Worm (Caenorhabditis elegans) whole organism, mixed stage, embryonic: ENCODE measurements around the gene C10C5.7.

Source experiments
- M03D4.4 ChIP-seq: sonication (generic microtip); optimal IDR thresholded peaks from 2 replicates; lab custom pipeline; 2017; ENCODE audit warnings: mild to moderate bottlenecking, missing genetic modification characterization, missing compliant biosample characterization
- bed-3 ChIP-seq: fragments of 200-800 bp; sonication (Bioruptor generic); optimal IDR thresholded peaks from 3 replicates; lab custom pipeline; 2018; ENCODE audit warnings: mild to moderate bottlenecking, missing genetic modification characterization, moderate library complexity, missing compliant biosample characterization
- blmp-1 ChIP-seq: fragments of 150-350 bp; optimal IDR thresholded peaks from 2 replicates; lab custom pipeline; 2014; ENCODE audit warnings: missing biosample characterization, missing genetic modification characterization
- ceh-39 ChIP-seq: fragments of 150-350 bp; optimal IDR thresholded peaks from 2 replicates; lab custom pipeline; 2014; ENCODE audit warnings: missing biosample characterization, missing genetic modification characterization
- ceh-83 ChIP-seq: fragments of 200-800 bp; sonication (Bioruptor generic); optimal IDR thresholded peaks from 2 replicates; lab custom pipeline; 2018; ENCODE audit warnings: mild to moderate bottlenecking, missing genetic modification characterization, missing compliant biosample characterization
- ces-1 ChIP-seq: fragments of 150-350 bp; optimal IDR thresholded peaks from 2 replicates; lab custom pipeline; 2014; ENCODE audit warnings: missing biosample characterization, missing genetic modification reagents, missing genetic modification characterization
- cnd-1 ChIP-seq: fragments of 200-800 bp; sonication (Bioruptor generic); optimal IDR thresholded peaks from 2 replicates; lab custom pipeline; 2018; ENCODE audit warnings: mild to moderate bottlenecking, missing genetic modification characterization, missing compliant biosample characterization
- drap-1 ChIP-seq: fragments of 200-800 bp; sonication (Bioruptor generic); optimal IDR thresholded peaks from 3 replicates; lab custom pipeline; 2018; ENCODE audit warnings: mild to moderate bottlenecking, missing genetic modification characterization, missing compliant biosample characterization
- elt-1 ChIP-seq: sonication (generic microtip); optimal IDR thresholded peaks from 2 replicates; lab custom pipeline; 2017; ENCODE audit warnings: missing genetic modification characterization, mild to moderate bottlenecking, missing compliant biosample characterization, antibody characterized with exemption, moderate library complexity, borderline replicate concordance; ENCODE audit not compliant: insufficient read depth
- elt-3 ChIP-seq: fragments of 150-350 bp; optimal IDR thresholded peaks from 2 replicates; lab custom pipeline; 2014; ENCODE audit warnings: missing biosample characterization, missing genetic modification characterization
- flh-1 ChIP-seq: fragments of 200-800 bp; sonication (Bioruptor generic); optimal IDR thresholded peaks from 2 replicates; lab custom pipeline; 2018; ENCODE audit warnings: mild to moderate bottlenecking, missing genetic modification characterization, moderate library complexity, missing compliant biosample characterization
- ham-2 ChIP-seq: fragments of 200-800 bp; sonication (Bioruptor generic); optimal IDR thresholded peaks from 2 replicates; lab custom pipeline; 2018; ENCODE audit warnings: mild to moderate bottlenecking, missing genetic modification characterization, missing compliant biosample characterization
- hlh-1 ChIP-seq: fragments of 150-350 bp; optimal IDR thresholded peaks from 2 replicates; lab custom pipeline; 2014; ENCODE audit warnings: missing biosample characterization, missing genetic modification reagents, missing genetic modification characterization
- lin-13 ChIP-seq: fragments of 150-350 bp; optimal IDR thresholded peaks from 2 replicates; lab custom pipeline; 2014; ENCODE audit warnings: missing biosample characterization, missing genetic modification characterization
- lin-32 ChIP-seq: fragments of 200-800 bp; sonication (Bioruptor generic); optimal IDR thresholded peaks from 2 replicates; lab custom pipeline; 2018; ENCODE audit warnings: mild to moderate bottlenecking, missing genetic modification characterization, missing compliant biosample characterization
- lsy-2 ChIP-seq: fragments of 150-350 bp; optimal IDR thresholded peaks from 2 replicates; lab custom pipeline; 2014; ENCODE audit warnings: missing biosample characterization, missing genetic modification characterization
- mab-5 ChIP-seq: fragments of 150-350 bp; optimal IDR thresholded peaks from 2 replicates; lab custom pipeline; 2014; ENCODE audit warnings: missing biosample characterization, missing genetic modification characterization
- mep-1 ChIP-seq: fragments of 150-350 bp; optimal IDR thresholded peaks from 2 replicates; lab custom pipeline; 2017; ENCODE audit warnings: missing biosample characterization, missing genetic modification reagents, missing genetic modification characterization, inconsistent platforms
- mls-2 ChIP-seq: sonication (generic microtip); optimal IDR thresholded peaks from 2 replicates; lab custom pipeline; 2016; ENCODE audit warnings: mild to moderate bottlenecking, missing genetic modification characterization, moderate library complexity, missing compliant biosample characterization
- nhr-12 ChIP-seq: fragments of 150-350 bp; optimal IDR thresholded peaks from 2 replicates; lab custom pipeline; 2014; ENCODE audit warnings: missing biosample characterization, missing genetic modification characterization
- nhr-2 ChIP-seq: fragments of 150-350 bp; optimal IDR thresholded peaks from 2 replicates; lab custom pipeline; 2014; ENCODE audit warnings: missing biosample characterization, missing genetic modification characterization
- nhr-28 ChIP-seq: fragments of 150-350 bp; optimal IDR thresholded peaks from 2 replicates; lab custom pipeline; 2014; ENCODE audit warnings: missing biosample characterization, missing genetic modification characterization
- nhr-76 ChIP-seq: sonication (generic microtip); optimal IDR thresholded peaks from 2 replicates; lab custom pipeline; 2017; ENCODE audit warnings: missing biosample characterization, missing genetic modification characterization
- pha-4 ChIP-seq: fragments of 150-350 bp; optimal IDR thresholded peaks from 2 replicates; lab custom pipeline; 2018; ENCODE audit warnings: missing biosample characterization, missing genetic modification reagents, missing genetic modification characterization
- sem-2 ChIP-seq: fragments of 200-800 bp; sonication (Bioruptor generic); optimal IDR thresholded peaks from 2 replicates; lab custom pipeline; 2018; ENCODE audit warnings: mild to moderate bottlenecking, missing genetic modification characterization, missing compliant biosample characterization
- snpc-4 ChIP-seq: fragments of 150-350 bp; optimal IDR thresholded peaks from 2 replicates; lab custom pipeline; 2014; ENCODE audit warnings: missing biosample characterization, missing genetic modification characterization
- tbx-8 ChIP-seq: fragments of 200-800 bp; sonication (Bioruptor generic); optimal IDR thresholded peaks from 2 replicates; lab custom pipeline; 2018; ENCODE audit warnings: mild to moderate bottlenecking, missing genetic modification characterization, moderate library complexity, missing compliant biosample characterization
- unc-39 ChIP-seq: fragments of 150-350 bp; optimal IDR thresholded peaks from 2 replicates; lab custom pipeline; 2014; ENCODE audit warnings: missing biosample characterization, missing genetic modification characterization
- ztf-11 ChIP-seq: fragments of 150-350 bp; optimal IDR thresholded peaks from 2 replicates; lab custom pipeline; 2014; ENCODE audit warnings: missing biosample characterization, missing genetic modification characterization

C10C5.7 gene

DNA sequence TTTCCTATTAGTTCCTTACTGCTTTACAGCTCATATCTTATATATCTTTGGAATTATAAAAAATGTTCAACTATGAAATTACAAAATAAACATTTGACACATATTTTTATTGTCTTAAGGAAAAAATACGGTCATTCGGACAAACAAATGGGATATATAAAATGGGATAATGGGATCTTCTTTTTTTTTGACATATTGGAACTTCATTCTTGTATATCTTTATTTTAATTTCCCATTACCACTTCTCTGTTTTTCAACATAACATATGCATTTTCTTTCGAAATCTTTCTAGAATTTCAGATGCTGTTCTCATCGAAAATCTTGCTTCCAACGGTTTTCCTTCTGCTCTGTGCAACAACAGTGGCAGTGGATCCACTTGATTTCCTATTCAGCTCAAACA lies at the start of gene C10C5.7:
C10C5.7 (plus strand) TSS at position 301 of the 400 bp plus-strand sequence.
- TF ChIP-seq snpc-4 (tag; lab: Kevin White, UChicago) (no peak), cnd-1 (tag; lab: Kevin White, UChicago) (no peak), nhr-76 (no peak), blmp-1 (no peak), ztf-11 (no peak), nhr-12 (tag; lab: Kevin White, UChicago) (no peak), flh-1 (GFP tag; lab: Kevin White, UChicago) (no peak), ham-2 (GFP tag; lab: Kevin White, UChicago) (no peak)

DNA sequence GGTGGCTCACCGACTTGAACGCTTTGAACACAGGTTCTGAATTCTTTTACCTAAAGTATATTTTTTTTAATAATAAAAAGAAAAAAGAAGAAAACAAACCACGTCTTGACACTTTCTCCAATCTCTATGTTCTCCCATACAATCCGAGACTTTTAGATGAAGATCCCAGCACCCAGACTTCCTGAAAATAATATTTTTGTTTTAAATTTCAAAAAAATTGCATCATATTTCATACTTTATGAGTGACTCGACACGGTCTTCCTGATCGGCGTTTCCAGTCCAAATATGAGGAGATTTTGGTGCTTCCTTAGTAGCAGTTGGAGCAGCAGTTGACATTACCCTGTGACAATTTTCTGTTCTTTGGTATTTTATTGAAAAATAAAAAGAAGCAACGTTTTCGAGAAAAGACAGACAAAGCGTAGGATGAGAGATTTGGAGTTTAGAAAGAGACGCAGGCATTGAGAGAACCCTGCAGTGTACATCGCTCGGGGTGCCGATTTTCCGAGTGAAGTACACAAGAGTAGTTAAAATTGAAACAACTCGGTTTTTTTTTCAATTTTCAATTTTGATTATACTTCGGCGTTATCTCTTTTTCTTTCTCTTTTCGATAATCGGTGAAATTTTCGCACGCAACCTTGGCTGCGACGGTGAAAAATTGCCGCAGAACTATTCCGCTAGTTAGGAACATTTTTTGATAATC lies 49.2 kb upstream of the C10C5.7 start, which contains the start of the genes coa-4 and T20D3.14:
coa-4 (minus strand) TSS at position 51 of the 700 bp plus-strand sequence.
T20D3.14 (minus strand) TSS at position 358 of the 700 bp plus-strand sequence.
- TF ChIP-seq pha-4 (tag; lab: Kevin White, UChicago) (no peak), lin-32 (GFP tag; lab: Kevin White, UChicago) (no peak), ceh-39 (tag; lab: Kevin White, UChicago) (no peak), blmp-1 (no peak), lin-13 (tag; lab: Kevin White, UChicago) (no peak), lsy-2 (no peak), cnd-1 (tag; lab: Kevin White, UChicago) (no peak), ces-1 (GFP tag; lab: Kevin White, UChicago) (no peak), tbx-8 (no peak)

DNA sequence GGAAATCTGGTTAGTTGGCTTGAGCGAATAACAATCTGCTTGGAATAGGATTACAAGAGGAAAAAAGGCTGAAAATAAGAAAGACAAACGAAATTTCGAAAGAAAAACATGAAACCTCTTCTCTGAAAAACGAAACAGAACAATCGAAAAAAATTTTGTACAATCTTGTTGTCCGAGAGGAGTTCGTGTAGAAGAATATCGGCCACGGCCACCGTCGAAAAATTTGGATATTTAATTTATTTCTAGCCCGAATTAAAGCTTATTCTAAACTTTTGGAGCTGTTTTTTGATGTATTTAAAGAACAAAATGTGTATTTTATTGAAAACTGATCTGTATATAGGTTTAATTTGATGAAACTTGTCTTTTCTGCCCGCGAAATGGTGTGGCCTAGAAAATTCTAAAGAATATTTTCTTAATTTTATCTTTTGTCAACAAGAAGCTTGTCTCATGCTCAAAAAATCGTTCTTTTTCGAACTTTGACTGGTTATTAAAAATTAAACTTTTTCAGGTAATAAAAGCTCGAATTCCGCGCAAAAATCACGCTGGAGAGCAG lies 48.3 kb upstream of the C10C5.7 start, which contains the start of gene T20D3.5:
T20D3.5 (plus strand) TSS at position 503 of the 553 bp plus-strand sequence.
- TF ChIP-seq lin-32 (GFP tag; lab: Kevin White, UChicago), result no peak
- no peak for TF ChIP-seq ceh-83
- no peak for TF ChIP-seq M03D4.4 (tag; lab: Kevin White, UChicago)
- TF ChIP-seq drap-1 (GFP tag; lab: Kevin White, UChicago), result no peak
- no peak for TF ChIP-seq nhr-2 (tag; lab: Kevin White, UChicago)
- TF ChIP-seq ham-2 (GFP tag; lab: Kevin White, UChicago), result no peak
- TF ChIP-seq sem-2, result no peak
- no peak for TF ChIP-seq elt-3
- TF ChIP-seq bed-3 (GFP tag; lab: Kevin White, UChicago), result no peak
- no peak for TF ChIP-seq elt-1 (tag; lab: Kevin White, UChicago)
- no peak for TF ChIP-seq snpc-4 (tag; lab: Kevin White, UChicago)
- no peak for TF ChIP-seq mab-5 (tag; lab: Kevin White, UChicago)
- TF ChIP-seq lsy-2, result no peak
- TF ChIP-seq tbx-8, result no peak
- TF ChIP-seq mls-2 (tag; lab: Kevin White, UChicago), result no peak
- TF ChIP-seq nhr-28 (tag; lab: Kevin White, UChicago), result no peak
- no peak for TF ChIP-seq ztf-11
- no peak for TF ChIP-seq hlh-1 (tag; lab: Kevin White, UChicago)
- no peak for TF ChIP-seq ceh-39 (tag; lab: Kevin White, UChicago)
- TF ChIP-seq, all 35 proteins: peak for 0

DNA sequence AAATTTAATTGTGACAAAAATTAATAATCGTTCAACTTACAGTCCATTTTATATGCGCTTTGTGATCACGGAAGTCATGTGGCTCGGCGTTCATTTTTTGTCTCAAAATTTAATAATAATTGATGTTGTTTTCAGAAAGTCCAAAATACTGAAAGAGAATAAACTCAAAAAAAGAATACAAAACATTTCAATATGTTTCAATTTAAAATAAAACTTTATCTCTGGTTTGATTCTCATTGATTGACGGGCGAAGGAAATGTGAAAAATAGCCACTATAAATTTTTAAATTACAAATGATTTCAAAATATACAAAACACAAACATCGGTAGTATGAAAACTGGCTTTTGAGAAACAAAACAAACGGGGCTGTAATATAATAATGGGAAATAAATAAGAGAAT lies 45.7 kb upstream of the C10C5.7 start, which contains the start of gene T20D3.6:
T20D3.6 (minus strand) TSS at position 101 of the 400 bp plus-strand sequence.
- TF ChIP-seq nhr-12 (tag; lab: Kevin White, UChicago) (no peak), ceh-83 (no peak), elt-1 (tag; lab: Kevin White, UChicago) (no peak), nhr-2 (tag; lab: Kevin White, UChicago) (no peak), nhr-76 (no peak), tbx-8 (no peak), unc-39 (tag; lab: Kevin White, UChicago) (no peak), drap-1 (GFP tag; lab: Kevin White, UChicago) (no peak), ztf-11 (no peak)
- TF ChIP-seq, all 35 proteins: peak for 0

DNA sequence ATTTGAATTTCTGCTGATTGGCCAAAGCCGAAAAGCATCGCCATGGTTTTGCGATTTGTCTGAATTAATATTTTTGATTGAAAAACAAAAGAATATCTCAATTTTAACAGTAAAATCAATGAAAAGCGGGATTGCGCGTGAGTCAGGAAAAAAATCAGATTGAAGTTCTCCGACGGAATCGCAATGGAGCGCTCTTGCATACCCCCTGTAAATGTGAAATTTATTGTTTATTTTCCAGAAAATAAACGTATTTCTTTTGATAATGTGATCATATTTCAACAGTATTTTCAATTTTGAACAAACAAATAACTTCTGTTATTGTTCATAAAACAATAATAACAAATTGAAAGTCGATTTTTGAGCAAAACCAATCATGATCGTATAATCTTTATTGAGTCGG lies 43.3 kb upstream of the C10C5.7 start, which contains the start of gene vps-26:
vps-26 (minus strand) TSS at position 200 of the 400 bp plus-strand sequence.
- TF ChIP-seq mep-1 (tag; lab: Kevin White, UChicago) (peak; percentile 7), lin-13 (tag; lab: Kevin White, UChicago) (no peak), ces-1 (GFP tag; lab: Kevin White, UChicago) (peak; percentile 5)
- TF ChIP-seq, all 35 proteins: peak for 2
